Fruit fly (Drosophila melanogaster): ENCODE data around the gene Ubx.

The Ubx gene

DNA sequence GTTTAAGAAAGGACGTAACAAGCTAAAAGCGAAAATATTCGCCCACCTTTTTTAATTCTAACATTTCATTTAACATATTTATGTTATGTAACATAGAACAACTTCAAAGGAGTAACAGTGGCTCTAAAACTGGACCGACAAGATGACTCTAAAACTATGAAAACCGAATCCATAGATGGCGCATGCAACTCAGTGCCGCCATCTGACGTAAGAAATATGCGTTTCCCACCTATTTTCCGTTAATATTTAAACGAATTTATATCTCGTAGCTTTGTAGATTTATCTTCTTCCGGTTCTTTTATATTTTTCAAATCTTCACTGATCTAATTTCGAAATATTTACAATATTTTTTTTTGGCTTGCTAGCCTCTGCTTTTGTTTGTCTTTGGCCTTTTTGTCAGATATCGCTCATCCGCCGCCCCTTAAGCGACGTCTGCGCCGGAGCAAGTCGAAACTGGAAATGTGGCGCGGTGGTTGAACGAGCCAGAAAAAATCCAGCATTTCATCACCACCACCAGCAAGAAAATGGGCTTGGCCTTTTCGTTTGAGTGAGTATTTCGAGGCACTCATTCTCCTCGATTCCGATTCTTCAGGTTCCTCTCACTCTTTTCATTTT is 14.4 kb upstream of the Ubx start (continued):
- TF ChIP-seq NC2α (GFP tag; optimal IDR thresholded peaks at IDR 0.05): no peak
- peak; percentile 48 for TF ChIP-seq CG33213 (GFP tag; optimal IDR thresholded peaks at IDR 0.05)
- TF ChIP-seq zen2 (GFP tag; IDR thresholded peaks at IDR 0.05; ENCODE audit: partially characterized antibody): no peak
- TF ChIP-seq CG6254 (GFP tag; optimal IDR thresholded peaks at IDR 0.05): no peak
- no peak for TF ChIP-seq lov (optimal IDR thresholded peaks at IDR 0.05)
- TF ChIP-seq lov (GFP tag; IDR thresholded peaks at IDR 0.05): no peak
- TF ChIP-seq CG6175 (GFP tag; IDR thresholded peaks at IDR 0.05): no peak
- TF ChIP-seq caup (GFP tag; optimal IDR thresholded peaks at IDR 0.05; ENCODE audit: severe bottlenecking): no peak
- TF ChIP-seq CG6683 (GFP tag; optimal IDR thresholded peaks at IDR 0.05): no peak
- TF ChIP-seq CG14667 (GFP tag; IDR thresholded peaks at IDR 0.05): 0 out of 2 replicates have a peak, but pooled peaks have one; percentile 11

DNA sequence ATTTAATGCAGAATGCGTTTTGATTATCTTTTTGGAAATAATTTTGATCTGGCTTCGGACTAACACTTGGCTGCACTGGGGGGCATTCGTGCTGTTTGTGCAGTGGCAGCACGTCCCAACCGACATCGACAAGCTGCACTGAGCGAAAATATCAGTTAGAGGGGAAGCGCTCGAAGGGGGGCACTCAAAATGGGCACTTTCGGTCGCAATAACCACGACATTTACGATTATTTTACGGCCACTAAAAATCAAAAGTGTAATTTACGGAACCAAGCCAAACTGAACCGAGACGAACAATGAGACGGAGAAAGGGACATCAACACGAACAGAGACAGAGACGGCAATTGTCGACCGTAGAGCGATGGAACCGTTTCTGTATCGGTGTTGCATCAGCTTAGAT is 12.6 kb upstream of the Ubx start:
- TF ChIP-seq nau (GFP tag; optimal IDR thresholded peaks at IDR 0.05) (no peak), Ets65A (GFP tag) (peak; percentile 67), Abd-B (GFP tag; optimal IDR thresholded peaks at IDR 0.05) (peak; percentile 38), Nf-YC (tag; optimal IDR thresholded peaks at IDR 0.05) (no peak), cato (GFP tag; optimal IDR thresholded peaks at IDR 0.05; ENCODE audit: borderline replicate concordance) (no peak), CG1832 (GFP tag; optimal IDR thresholded peaks at IDR 0.05) (peak; percentile 44), yki (optimal IDR thresholded peaks at IDR 0.05) (no peak), kni (GFP tag; optimal IDR thresholded peaks at IDR 0.05) (peak; percentile 67), CG15601 (tag; optimal IDR thresholded peaks at IDR 0.05) (no peak), maf-S (GFP tag; optimal IDR thresholded peaks at IDR 0.05) (no peak), chm (GFP tag; IDR thresholded peaks at IDR 0.05) (no peak), abd-A (tag; optimal IDR thresholded peaks at IDR 0.05) (peak; percentile 92), Asciz (GFP tag; optimal IDR thresholded peaks at IDR 0.05) (no peak), vvl (GFP tag; IDR thresholded peaks at IDR 0.05) (peak; percentile 43; the same call in 1 of the 2 replicates), Nf-YB (GFP tag; optimal IDR thresholded peaks at IDR 0.05) (no peak), Ada2b (GFP tag; IDR thresholded peaks at IDR 0.05) (no peak), tup (GFP tag; optimal IDR thresholded peaks at IDR 0.05) (no peak), Hr39 (optimal IDR thresholded peaks at IDR 0.05) (no peak), unc-4 (GFP tag; IDR thresholded peaks at IDR 0.05; ENCODE audit: partially characterized antibody) (no peak), CG10321 (GFP tag; IDR thresholded peaks at IDR 0.05) (peak; percentile 79), zf30C (GFP tag; optimal IDR thresholded peaks at IDR 0.05) (peak; percentile 57), hth (optimal IDR thresholded peaks at IDR 0.05) (no peak), seq (GFP tag; IDR thresholded peaks at IDR 0.05) (no peak), Blimp-1 (GFP tag; optimal IDR thresholded peaks at IDR 0.05) (peak; percentile 45)

DNA sequence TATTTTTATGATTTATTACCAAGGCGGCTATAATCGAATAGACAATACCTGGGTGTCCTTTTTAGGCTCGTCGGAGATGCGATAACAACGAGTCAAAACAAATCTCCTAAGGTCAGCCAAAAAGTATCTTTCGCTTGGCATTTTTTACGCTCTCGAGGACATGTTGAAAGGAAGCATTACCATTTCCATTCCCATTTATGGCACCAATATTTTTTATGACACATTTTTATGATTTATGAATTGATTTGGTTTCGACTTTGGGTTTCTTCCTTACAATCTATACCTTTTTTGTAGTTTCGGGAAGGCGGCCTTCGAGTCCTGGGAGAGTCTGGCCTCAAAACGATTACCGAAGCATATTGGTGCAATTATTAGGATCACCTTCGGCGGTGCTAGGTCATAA is 10.9 kb upstream of the Ubx start:
- TF ChIP-seq CG17361 (GFP tag; IDR thresholded peaks at IDR 0.05): no peak
- peak in 1 of 2 experiments; percentile 14 for TF ChIP-seq tll (GFP tag; optimal IDR thresholded peaks at IDR 0.05)
- TF ChIP-seq sug (tag; optimal IDR thresholded peaks at IDR 0.05): no peak
- peak; percentile 95 for TF ChIP-seq cad (GFP tag; optimal IDR thresholded peaks at IDR 0.05)
- no peak for TF ChIP-seq Antp (GFP tag; optimal IDR thresholded peaks at IDR 0.05)
- TF ChIP-seq CG15479 (GFP tag; optimal IDR thresholded peaks at IDR 0.05): peak; percentile 54
- TF ChIP-seq gem (tag; optimal IDR thresholded peaks at IDR 0.05): no peak
- no peak for TF ChIP-seq dpn (GFP tag; optimal IDR thresholded peaks at IDR 0.05)
- no peak for TF ChIP-seq crol (GFP tag; IDR thresholded peaks at IDR 0.05)
- TF ChIP-seq Hsf (GFP tag; optimal IDR thresholded peaks at IDR 0.05): no peak
- TF ChIP-seq CG12391 (tag; optimal IDR thresholded peaks at IDR 0.05): no peak
- no peak for TF ChIP-seq E2f1 (GFP tag; IDR thresholded peaks at IDR 0.05)
- TF ChIP-seq CG17385 (GFP tag; optimal IDR thresholded peaks at IDR 0.05): no peak
- no peak for TF ChIP-seq CG12942 (GFP tag; optimal IDR thresholded peaks at IDR 0.05)
- peak; percentile 80 for TF ChIP-seq CG7271 (tag; optimal IDR thresholded peaks at IDR 0.05)

Data from whole organism, embryonic.